Worm (Caenorhabditis elegans) whole organism, L2 larva: Measurements from ENCODE around the gene asp-8.

Experiments
- R02D3.7 ChIP-seq: fragments of 150-350 bp; optimal IDR thresholded peaks from 2 replicates; lab custom pipeline; 2014; ENCODE audit warnings: missing biosample characterization, missing genetic modification characterization
- Y55F3AM.14 ChIP-seq: fragments of 200-800 bp; sonication (Bioruptor generic); optimal IDR thresholded peaks from 2 replicates; lab custom pipeline; 2018; ENCODE audit warnings: mild to moderate bottlenecking, missing genetic modification characterization, missing compliant biosample characterization
- ZK546.5 ChIP-seq: sonication (generic microtip); optimal IDR thresholded peaks from 2 replicates; lab custom pipeline; 2017; ENCODE audit warnings: missing biosample characterization, missing genetic modification characterization
- alr-1 ChIP-seq: fragments of 150-350 bp; optimal IDR thresholded peaks from 2 replicates; lab custom pipeline; 2014; ENCODE audit warnings: missing biosample characterization, missing genetic modification characterization
- aly-2 ChIP-seq: fragments of 150-350 bp; optimal IDR thresholded peaks from 2 replicates; lab custom pipeline; 2014; ENCODE audit warnings: missing biosample characterization, missing genetic modification characterization
- ama-1 ChIP-seq: fragments of 150-350 bp; optimal IDR thresholded peaks from 2 replicates; lab custom pipeline; 2018; ENCODE audit warnings: inconsistent platforms
- ceh-16 ChIP-seq: fragments of 150-350 bp; optimal IDR thresholded peaks from 2 replicates; lab custom pipeline; 2014; ENCODE audit warnings: missing biosample characterization, missing genetic modification characterization
- ceh-82 ChIP-seq: fragments of 150-350 bp; optimal IDR thresholded peaks from 2 replicates; lab custom pipeline; 2014; ENCODE audit warnings: missing biosample characterization, missing genetic modification characterization
- crh-2 ChIP-seq: sonication (generic microtip); optimal IDR thresholded peaks from 2 replicates; lab custom pipeline; 2017; ENCODE audit warnings: missing biosample characterization, missing genetic modification characterization
- dmd-4 ChIP-seq: sonication (generic microtip); optimal IDR thresholded peaks from 2 replicates; lab custom pipeline; 2017; ENCODE audit warnings: missing biosample characterization, missing genetic modification characterization
- egl-27 ChIP-seq: sonication (generic microtip); optimal IDR thresholded peaks from 3 replicates; lab custom pipeline; 2017; ENCODE audit warnings: missing biosample characterization, missing genetic modification reagents, missing genetic modification characterization
- elt-1 ChIP-seq: fragments of 150-350 bp; optimal IDR thresholded peaks from 2 replicates; lab custom pipeline; 2014; ENCODE audit warnings: missing biosample characterization, missing genetic modification characterization
- elt-3 ChIP-seq: sonication (generic microtip); optimal IDR thresholded peaks from 2 replicates; lab custom pipeline; 2017; ENCODE audit warnings: missing biosample characterization, missing genetic modification characterization
- fos-1 ChIP-seq: fragments of 150-350 bp; optimal IDR thresholded peaks from 2 replicates; lab custom pipeline; 2014; ENCODE audit warnings: missing biosample characterization, missing genetic modification characterization
- gmeb-1 ChIP-seq: fragments of 150-350 bp; optimal IDR thresholded peaks from 2 replicates; lab custom pipeline; 2014; ENCODE audit warnings: missing biosample characterization, missing genetic modification characterization
- lin-13 ChIP-seq: fragments of 150-350 bp; optimal IDR thresholded peaks from 2 replicates; lab custom pipeline; 2014; ENCODE audit warnings: missing biosample characterization, missing genetic modification reagents, missing genetic modification characterization
- lin-39 ChIP-seq: fragments of 150-350 bp; optimal IDR thresholded peaks from 2 replicates; lab custom pipeline; 2014; ENCODE audit warnings: missing biosample characterization, missing genetic modification reagents, missing genetic modification characterization
- lsy-2 ChIP-seq, 2 experiments: fragments of 150-350 bp in 1 of 2; sonication (generic microtip) in 1 of 2; optimal IDR thresholded peaks; 2 replicates each; lab custom pipeline; 2014 to 2017; ENCODE audit warnings: missing biosample characterization in 2 of 2, missing genetic modification characterization in 2 of 2
- mab-5 ChIP-seq: fragments of 150-350 bp; optimal IDR thresholded peaks from 2 replicates; lab custom pipeline; 2014; ENCODE audit warnings: missing biosample characterization, missing genetic modification characterization
- mbf-1 ChIP-seq: sonication (generic microtip); optimal IDR thresholded peaks from 2 replicates; lab custom pipeline; 2017; ENCODE audit warnings: missing biosample characterization, missing genetic modification characterization
- nhr-10 ChIP-seq: sonication (generic microtip); optimal IDR thresholded peaks from 2 replicates; lab custom pipeline; 2017; ENCODE audit warnings: missing biosample characterization, missing genetic modification characterization
- nhr-11 ChIP-seq: fragments of 150-350 bp; optimal IDR thresholded peaks from 2 replicates; lab custom pipeline; 2014; ENCODE audit warnings: missing biosample characterization, missing genetic modification characterization
- nhr-12 ChIP-seq: fragments of 150-350 bp; optimal IDR thresholded peaks from 2 replicates; lab custom pipeline; 2014; ENCODE audit warnings: missing biosample characterization, missing genetic modification characterization
- nhr-129 ChIP-seq: fragments of 150-350 bp; optimal IDR thresholded peaks from 2 replicates; lab custom pipeline; 2014; ENCODE audit warnings: missing biosample characterization, missing genetic modification characterization
- nhr-21 ChIP-seq: fragments of 150-350 bp; optimal IDR thresholded peaks from 2 replicates; lab custom pipeline; 2014; ENCODE audit warnings: missing biosample characterization, missing genetic modification characterization
- nhr-23 ChIP-seq: fragments of 150-350 bp; optimal IDR thresholded peaks from 2 replicates; lab custom pipeline; 2014; ENCODE audit warnings: missing biosample characterization, missing genetic modification reagents, missing genetic modification characterization
- nhr-237 ChIP-seq: fragments of 150-350 bp; optimal IDR thresholded peaks from 2 replicates; lab custom pipeline; 2014; ENCODE audit warnings: missing biosample characterization, missing genetic modification characterization
- nhr-6 ChIP-seq: fragments of 150-350 bp; optimal IDR thresholded peaks from 2 replicates; lab custom pipeline; 2014; ENCODE audit warnings: missing biosample characterization, missing genetic modification characterization
- nhr-77 ChIP-seq: fragments of 150-350 bp; optimal IDR thresholded peaks from 2 replicates; lab custom pipeline; 2014; ENCODE audit warnings: missing biosample characterization, missing genetic modification characterization
- peb-1 ChIP-seq: fragments of 150-350 bp; optimal IDR thresholded peaks from 2 replicates; lab custom pipeline; 2014; ENCODE audit warnings: missing biosample characterization, missing genetic modification characterization
- sem-4 ChIP-seq: fragments of 150-350 bp; optimal IDR thresholded peaks from 2 replicates; lab custom pipeline; 2014; ENCODE audit warnings: missing biosample characterization, missing genetic modification reagents, missing genetic modification characterization
- skn-1 ChIP-seq: sonication (generic microtip); optimal IDR thresholded peaks from 2 replicates; lab custom pipeline; 2017; ENCODE audit warnings: missing biosample characterization, missing genetic modification characterization
- sma-3 ChIP-seq: sonication (generic microtip); optimal IDR thresholded peaks from 2 replicates; lab custom pipeline; 2016; ENCODE audit warnings: missing genetic modification reagents, missing genetic modification characterization, missing compliant biosample characterization
- sma-9 ChIP-seq, 2 experiments: fragments of 150-350 bp in 1 of 2; sonication (generic microtip) in 1 of 2; optimal IDR thresholded peaks; 2 replicates each; lab custom pipeline; 2014 to 2016; ENCODE audit warnings: missing genetic modification characterization in 2 of 2, mild to moderate bottlenecking in 1 of 2, missing biosample characterization in 1 of 2, missing compliant biosample characterization in 1 of 2, missing genetic modification reagents in 1 of 2, moderate library complexity in 1 of 2
- snpc-4 ChIP-seq: fragments of 150-350 bp; optimal IDR thresholded peaks from 2 replicates; lab custom pipeline; 2014; ENCODE audit warnings: missing biosample characterization, missing genetic modification characterization
- unc-39 ChIP-seq: fragments of 150-350 bp; optimal IDR thresholded peaks from 2 replicates; lab custom pipeline; 2014; ENCODE audit warnings: missing biosample characterization, missing genetic modification characterization
- unc-55 ChIP-seq: fragments of 150-350 bp; sonication (generic microtip); optimal IDR thresholded peaks from 3 replicates; lab custom pipeline; 2014; ENCODE audit warnings: missing biosample characterization, missing genetic modification reagents, missing genetic modification characterization
- unc-62 ChIP-seq: fragments of 150-350 bp; optimal IDR thresholded peaks from 2 replicates; lab custom pipeline; 2014; ENCODE audit warnings: missing biosample characterization, missing genetic modification reagents, missing genetic modification characterization
- zag-1 ChIP-seq: fragments of 150-350 bp; optimal IDR thresholded peaks from 2 replicates; lab custom pipeline; 2014; ENCODE audit warnings: missing biosample characterization, missing genetic modification characterization
- ztf-1 ChIP-seq: fragments of 200-800 bp; sonication (Bioruptor generic); conservative IDR thresholded peaks from 2 replicates; pipeline ENCODE4 v1.3.6; 2022; ENCODE audit warnings: missing genetic modification characterization, missing compliant biosample characterization
- ztf-4 ChIP-seq: fragments of 150-350 bp; optimal IDR thresholded peaks from 2 replicates; lab custom pipeline; 2014; ENCODE audit warnings: missing biosample characterization, missing genetic modification characterization

asp-8 gene

ce11 chrV:3010468-3010867, 13.9 kb upstream of the asp-8 start, which contains the start of gene srw-136:
srw-136 (minus strand) TSS chrV:3010568.
- TF ChIP-seq skn-1 (tag; lab: Kevin White, UChicago) = no peak
- no peak for TF ChIP-seq ceh-16 (tag; lab: Kevin White, UChicago)
- no peak for TF ChIP-seq sma-9 (GFP tag; optimal IDR thresholded peaks at IDR 0.05; lab: Kevin White, UChicago)
- TF ChIP-seq sma-9 (tag; optimal IDR thresholded peaks at IDR 0.05; lab: Kevin White, UChicago) = no peak
- TF ChIP-seq nhr-21 = no peak
- no peak for TF ChIP-seq unc-62 (GFP tag; lab: Kevin White, UChicago)
- no peak for TF ChIP-seq fos-1
- no peak for TF ChIP-seq peb-1 (tag; lab: Kevin White, UChicago)
- no peak for TF ChIP-seq egl-27
- TF ChIP-seq gmeb-1 = no peak
- TF ChIP-seq alr-1 (tag; lab: Kevin White, UChicago) = no peak

- TF ChIP-seq zag-1 (tag; lab: Kevin White, UChicago) (no peak), R02D3.7 (no peak), nhr-129 (tag; lab: Kevin White, UChicago) (no peak), nhr-21 (no peak), ama-1 (lab: Kevin White, UChicago) (no peak), skn-1 (tag; lab: Kevin White, UChicago) (no peak), lin-39 (tag; lab: Kevin White, UChicago) (no peak), mbf-1 (tag; lab: Kevin White, UChicago) (no peak), Y55F3AM.14 (GFP tag; lab: Kevin White, UChicago) (no peak), nhr-237 (tag; lab: Kevin White, UChicago) (no peak), ztf-4 (no peak), mab-5 (tag; lab: Kevin White, UChicago) (no peak), nhr-77 (tag; lab: Kevin White, UChicago) (no peak), sma-3 (no peak), egl-27 (no peak), nhr-6 (tag; lab: Kevin White, UChicago) (no peak)
These were observed 13.0 kb upstream of the asp-8 start, which contains the start of gene srw-135 for ce11 chrV:3011394-3011793. srw-135 (minus strand) TSS chrV:3011494.

- TF ChIP-seq unc-62 (GFP tag; lab: Kevin White, UChicago) (no peak), nhr-129 (tag; lab: Kevin White, UChicago) (no peak), ZK546.5 (tag; lab: Kevin White, UChicago) (no peak), nhr-6 (tag; lab: Kevin White, UChicago) (no peak), elt-1 (tag; lab: Kevin White, UChicago) (no peak), lin-13 (GFP tag; lab: Kevin White, UChicago) (no peak), unc-39 (tag; lab: Kevin White, UChicago) (no peak)
These were observed 10.2 kb upstream of the asp-8 start, which contains the start of gene K12D9.1 for ce11 chrV:3014185-3014584. K12D9.1 (plus strand) TSS chrV:3014485.

ce11 chrV:3017930-3018329, 6.4 kb upstream of the asp-8 start:
- TF ChIP-seq mab-5 (tag; lab: Kevin White, UChicago) = no peak
- no peak for TF ChIP-seq nhr-21
- no peak for TF ChIP-seq lsy-2 (tag; optimal IDR thresholded peaks at IDR 0.05; lab: Kevin White, UChicago)
- no peak for TF ChIP-seq nhr-23 (tag; lab: Kevin White, UChicago)
- TF ChIP-seq sem-4 = no peak
- TF ChIP-seq fos-1 = no peak
- no peak for TF ChIP-seq ztf-1 (GFP tag; lab: Robert Waterston, UW)
- no peak for TF ChIP-seq nhr-11
- no peak for TF ChIP-seq crh-2
- TF ChIP-seq snpc-4 (tag; lab: Kevin White, UChicago) = no peak
- TF ChIP-seq unc-39 (tag; lab: Kevin White, UChicago) = no peak
- no peak for TF ChIP-seq sma-9 (GFP tag; optimal IDR thresholded peaks at IDR 0.05; lab: Kevin White, UChicago)
- TF ChIP-seq sma-9 (tag; optimal IDR thresholded peaks at IDR 0.05; lab: Kevin White, UChicago) = no peak
- TF ChIP-seq, all 48 proteins: peak for 0

ce11 chrV:3021306-3021705, 3.0 kb upstream of the asp-8 start, which contains the start of gene irld-12:
irld-12 (minus strand) TSS chrV:3021406.
- TF ChIP-seq nhr-12 = no peak
- no peak for TF ChIP-seq skn-1 (tag; lab: Kevin White, UChicago)
- no peak for TF ChIP-seq R02D3.7
- no peak for TF ChIP-seq ztf-4
- no peak for TF ChIP-seq Y55F3AM.14 (GFP tag; lab: Kevin White, UChicago)
- no peak for TF ChIP-seq aly-2 (tag; lab: Kevin White, UChicago)
- TF ChIP-seq nhr-10 (tag; lab: Kevin White, UChicago) = no peak
- no peak for TF ChIP-seq ceh-82 (tag; lab: Kevin White, UChicago)
- no peak for TF ChIP-seq lin-13 (GFP tag; lab: Kevin White, UChicago)
- TF ChIP-seq dmd-4 (tag; lab: Kevin White, UChicago) = no peak
- TF ChIP-seq nhr-6 (tag; lab: Kevin White, UChicago) = no peak
- no peak for TF ChIP-seq mab-5 (tag; lab: Kevin White, UChicago)
- no peak for TF ChIP-seq elt-1 (tag; lab: Kevin White, UChicago)
- TF ChIP-seq unc-39 (tag; lab: Kevin White, UChicago) = no peak
- no peak for TF ChIP-seq unc-55 (GFP tag; lab: Kevin White, UChicago)
- no peak for TF ChIP-seq elt-3 (tag; lab: Kevin White, UChicago)
- no peak for TF ChIP-seq snpc-4 (tag; lab: Kevin White, UChicago)
- no peak for TF ChIP-seq ama-1 (lab: Kevin White, UChicago)
- TF ChIP-seq nhr-23 (tag; lab: Kevin White, UChicago) = no peak
- no peak for TF ChIP-seq nhr-129 (tag; lab: Kevin White, UChicago)
